Worm (Caenorhabditis elegans): ENCODE measurements around the gene tor-2.

DNA sequence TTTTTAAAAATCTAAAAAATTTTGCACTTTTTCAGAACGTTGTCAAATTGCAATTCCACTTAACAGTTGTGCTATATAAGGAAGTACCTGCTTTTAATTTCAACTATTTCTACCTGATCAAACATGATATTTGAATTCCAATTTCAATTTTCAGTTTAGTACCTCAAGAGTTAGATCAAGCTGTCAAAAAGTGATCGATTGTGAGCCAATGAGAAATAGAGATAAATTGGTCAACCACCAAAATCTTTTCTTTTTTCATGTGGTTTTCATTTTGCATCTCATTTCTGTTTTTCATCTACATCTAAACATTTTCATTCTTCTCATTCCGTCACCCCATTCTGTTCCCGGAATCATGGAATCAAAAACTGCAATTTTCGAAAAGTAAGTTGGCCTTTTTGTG, 4.8 kb upstream of the tor-2 start, which contains the start of gene egl-23:
- TF ChIP-seq him-1 (tag; optimal IDR thresholded peaks at IDR 0.05) (no peak), W03F9.2 (tag; optimal IDR thresholded peaks at IDR 0.05) (no peak), dao-5 (tag; optimal IDR thresholded peaks at IDR 0.05) (no peak)

All from whole organism, L4/young adult.